Fruit fly (Drosophila melanogaster): ENCODE data around the gene Grip71.

DNA sequence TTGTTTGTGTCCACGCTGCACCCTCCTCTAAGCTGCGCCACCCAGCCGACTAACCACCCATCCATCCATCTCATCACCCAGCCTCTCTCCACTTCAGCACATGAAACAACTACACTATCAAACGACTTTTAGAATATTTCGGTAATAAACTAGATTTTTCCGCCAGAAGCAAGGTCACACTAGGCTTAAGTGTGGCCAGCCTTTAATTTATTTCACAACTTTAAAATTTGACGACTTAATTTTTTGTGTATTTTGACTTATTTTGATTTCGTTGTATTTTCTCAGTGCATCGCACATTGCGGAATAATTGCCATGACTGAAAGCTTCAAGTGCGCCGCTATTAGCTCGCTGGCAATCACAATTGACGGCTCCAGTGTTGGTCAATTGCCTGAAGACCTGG, 16.2 kb downstream of the Grip71 start:
- TF ChIP-seq h (optimal IDR thresholded peaks at IDR 0.05) (no peak), ttk (optimal IDR thresholded peaks at IDR 0.05) (no peak)

Measured in Kc167 (cell line).